Fruit fly (Drosophila melanogaster) whole organism, prepupa: ENCODE results near the gene CG4822.

Experiments used
- CG10631 ChIP-seq: fragments of 200-800 bp; sonication (Bioruptor generic); optimal IDR thresholded peaks from 2 replicates; lab custom pipeline; 2016; ENCODE audit warnings: missing biosample characterization, missing genetic modification characterization
- CG10669 ChIP-seq: fragments of 200-800 bp; sonication (Bioruptor generic); optimal IDR thresholded peaks from 3 replicates; lab custom pipeline; 2018; ENCODE audit warnings: missing biosample characterization, mild to moderate bottlenecking, missing genetic modification characterization, moderate library complexity
- CG11762 ChIP-seq: fragments of 200-800 bp; sonication (Bioruptor generic); optimal IDR thresholded peaks from 3 replicates; lab custom pipeline; 2016; ENCODE audit warnings: missing biosample characterization, missing genetic modification characterization; ENCODE audit not compliant: insufficient read depth
- Ets96B ChIP-seq: fragments of 200-800 bp; optimal IDR thresholded peaks from 2 replicates; lab custom pipeline; 2019; ENCODE audit warnings: missing biosample characterization, mild to moderate bottlenecking, missing genetic modification characterization, moderate library complexity
- Gug ChIP-seq: fragments of 200-800 bp; sonication (Bioruptor generic); IDR thresholded peaks from 2 replicates; pipeline ENCODE4 v1.3.6; 2022; ENCODE audit warnings: missing biosample characterization, missing genetic modification characterization
- Sox14 ChIP-seq: fragments of 200-800 bp; sonication (Bioruptor generic); optimal IDR thresholded peaks from 3 replicates; lab custom pipeline; 2016; ENCODE audit warnings: missing biosample characterization, missing genetic modification characterization
- Sox15 ChIP-seq: fragments of 200-800 bp; sonication (Bioruptor generic); optimal IDR thresholded peaks from 3 replicates; lab custom pipeline; 2016; ENCODE audit warnings: missing biosample characterization, missing genetic modification characterization
- achi ChIP-seq: fragments of 200-800 bp; sonication (Bioruptor generic); optimal IDR thresholded peaks from 3 replicates; lab custom pipeline; 2016; ENCODE audit warnings: missing biosample characterization, missing genetic modification characterization
- dsx ChIP-seq: fragments of 200-800 bp; optimal IDR thresholded peaks from 3 replicates; lab custom pipeline; 2019; ENCODE audit warnings: missing biosample characterization, mild to moderate bottlenecking, missing genetic modification characterization, moderate library complexity; ENCODE audit not compliant: poor library complexity, severe bottlenecking
- esn ChIP-seq: fragments of 200-800 bp; sonication (Bioruptor generic); optimal IDR thresholded peaks from 2 replicates; lab custom pipeline; 2016; ENCODE audit warnings: missing biosample characterization, mild to moderate bottlenecking, missing genetic modification characterization, moderate library complexity
- fd59A ChIP-seq: fragments of 200-800 bp; sonication (Bioruptor generic); optimal IDR thresholded peaks from 2 replicates; lab custom pipeline; 2017; ENCODE audit warnings: missing biosample characterization, mild to moderate bottlenecking, missing genetic modification characterization, missing genetic modification reagents
- ss ChIP-seq, 2 experiments: fragments of 200-800 bp; sonication (Bioruptor generic); optimal IDR thresholded peaks; 2 replicates in 1 of 2; 3 replicates in 1 of 2; lab custom pipeline; 2017 to 2018; ENCODE audit warnings: mild to moderate bottlenecking in 2 of 2, missing biosample characterization in 2 of 2, missing genetic modification characterization in 2 of 2, moderate library complexity in 1 of 2

- TF ChIP-seq CG10631 (no peak), Gug (GFP tag; lab: Robert Waterston, UW) (no peak), CG10669 (GFP tag; lab: Kevin White, UChicago) (no peak), achi (GFP tag; lab: Kevin White, UChicago) (no peak), CG11762 (GFP tag; lab: Kevin White, UChicago) (no peak), ss (GFP tag; optimal IDR thresholded peaks at IDR 0.05; lab: Kevin White, UChicago) (no peak), Sox14 (no peak), dsx (no peak), Ets96B (no peak), esn (GFP tag; lab: Kevin White, UChicago) (no peak), fd59A (no peak), Sox15 (no peak)
These were observed 14.5 kb upstream of the CG4822 start for dm6 chr2L:136131-136426.
